Worm (Caenorhabditis elegans): Measurements from ENCODE around the gene str-250.

Gene str-250

ce11 chrV:13908916-13909176, 9.6 kb upstream of the str-250 start, which contains the start of gene C06B3.6:
Gene C06B3.6, minus strand, starts transcription at chrV:13908967.
- no peak for TF ChIP-seq daf-8 (GFP tag; IDR thresholded peaks at IDR 0.05)
- no peak for TF ChIP-seq ztf-7 (tag; optimal IDR thresholded peaks at IDR 0.05)
- no peak for TF ChIP-seq ceh-32 (tag; optimal IDR thresholded peaks at IDR 0.05; ENCODE audit: poor library complexity)
- TF ChIP-seq F26F4.8 (GFP tag; conservative IDR thresholded peaks at IDR 0.05): no peak
- no peak for TF ChIP-seq spr-3 (GFP tag; optimal IDR thresholded peaks at IDR 0.05)
- no peak for TF ChIP-seq fos-1 (tag; optimal IDR thresholded peaks at IDR 0.05)
- no peak for TF ChIP-seq nhr-237 (tag; optimal IDR thresholded peaks at IDR 0.05)
- no peak for TF ChIP-seq F37D6.2 (tag; optimal IDR thresholded peaks at IDR 0.05)
- TF ChIP-seq ces-1 (GFP tag; optimal IDR thresholded peaks at IDR 0.05): no peak
- TF ChIP-seq nhr-76 (tag; optimal IDR thresholded peaks at IDR 0.05): no peak
- no peak for TF ChIP-seq ztf-11 (tag; optimal IDR thresholded peaks at IDR 0.05)
- no peak for TF ChIP-seq dve-1 (tag; optimal IDR thresholded peaks at IDR 0.05; ENCODE audit: insufficient read depth)
- 0 out of 2 replicates have a peak, but pooled peaks have one; percentile 6 for TF ChIP-seq madf-9 (GFP tag; conservative IDR thresholded peaks at IDR 0.05)
- TF ChIP-seq ceh-28 (tag; optimal IDR thresholded peaks at IDR 0.05): no peak
- TF ChIP-seq tag-97 (GFP tag; IDR thresholded peaks at IDR 0.05): no peak
- TF ChIP-seq nhr-41 (GFP tag; IDR thresholded peaks at IDR 0.05): no peak
- TF ChIP-seq egl-27 (tag; optimal IDR thresholded peaks at IDR 0.05): no peak
- TF ChIP-seq daf-12 (tag; optimal IDR thresholded peaks at IDR 0.05): no peak
- TF ChIP-seq F10B5.3 (tag; optimal IDR thresholded peaks at IDR 0.05): no peak
- TF ChIP-seq lin-1 (GFP tag; IDR thresholded peaks at IDR 0.05): no peak
- TF ChIP-seq dmd-9 (GFP tag; IDR thresholded peaks at IDR 0.05): no peak
- peak; percentile 95 for TF ChIP-seq aha-1 (tag)
- TF ChIP-seq lin-39 (tag; optimal IDR thresholded peaks at IDR 0.05): no peak
- TF ChIP-seq dpl-1 (GFP tag; optimal IDR thresholded peaks at IDR 0.05): no peak
- no peak for TF ChIP-seq mdt-29 (GFP tag; IDR thresholded peaks at IDR 0.05)
- peak; percentile 64 for TF ChIP-seq ama-1 (optimal IDR thresholded peaks at IDR 0.05)
- no peak for TF ChIP-seq nhr-6 (tag; optimal IDR thresholded peaks at IDR 0.05)

DNA sequence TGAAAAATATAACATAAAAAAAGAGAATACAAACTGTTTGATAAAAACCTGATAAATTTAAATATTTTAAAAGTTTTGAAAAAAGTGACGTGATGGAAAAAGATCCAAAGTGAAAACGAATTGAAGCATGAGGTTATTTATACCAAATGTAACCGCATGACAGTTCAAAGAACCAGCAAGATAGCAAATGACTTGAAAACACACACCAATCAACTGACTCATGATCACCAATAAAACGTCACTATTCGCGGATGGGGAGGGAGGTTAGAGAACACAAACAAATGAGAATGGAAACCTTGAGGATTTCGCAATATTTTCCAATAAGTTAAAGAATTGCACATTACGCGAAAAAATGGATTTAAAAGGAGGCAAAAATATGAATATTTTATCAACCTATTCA, 9.0 kb upstream of the str-250 start, which contains the start of gene C06B3.7:
Gene C06B3.7 (plus strand): TSS at position 287 of the 400 bp plus-strand sequence.
- TF ChIP-seq madf-5 (GFP tag; IDR thresholded peaks at IDR 0.05) (no peak), hmg-1.1 (GFP tag; IDR thresholded peaks at IDR 0.05) (no peak), nhr-28 (tag; optimal IDR thresholded peaks at IDR 0.05) (peak; percentile 95), madf-9 (GFP tag; conservative IDR thresholded peaks at IDR 0.05) (no peak), nhr-48 (tag; optimal IDR thresholded peaks at IDR 0.05) (peak; percentile 75), D1046.2 (GFP tag; IDR thresholded peaks at IDR 0.05) (no peak), lim-7 (GFP tag; IDR thresholded peaks at IDR 0.05) (no peak), lin-15B (tag; optimal IDR thresholded peaks at IDR 0.05) (no peak), zag-1 (tag; optimal IDR thresholded peaks at IDR 0.05) (no peak), mdt-29 (GFP tag; IDR thresholded peaks at IDR 0.05) (peak; percentile 78), lin-29 (GFP tag; IDR thresholded peaks at IDR 0.05) (no peak), lir-3 (tag; optimal IDR thresholded peaks at IDR 0.05) (no peak), mdl-1 (tag; optimal IDR thresholded peaks at IDR 0.05) (peak; percentile 36 to 93), nhr-237 (tag; optimal IDR thresholded peaks at IDR 0.05) (no peak), nhr-10 (tag; optimal IDR thresholded peaks at IDR 0.05) (peak; percentile 78), jun-1 (tag; optimal IDR thresholded peaks at IDR 0.05) (no peak), ztf-11 (tag; optimal IDR thresholded peaks at IDR 0.05) (no peak), spr-3 (GFP tag; optimal IDR thresholded peaks at IDR 0.05) (no peak), saeg-2 (GFP tag; IDR thresholded peaks at IDR 0.05) (0 out of 2 replicates have a peak, but pooled peaks have one; percentile 10), zip-2 (tag; optimal IDR thresholded peaks at IDR 0.05) (peak; percentile 83), pha-4 (GFP tag; IDR thresholded peaks at IDR 0.05) (peak; percentile 30; the same call in 1 of the 2 replicates), pha-4 (tag; optimal IDR thresholded peaks at IDR 0.05) (peak; percentile 41), ceh-82 (tag; optimal IDR thresholded peaks at IDR 0.05) (no peak), nhr-42 (GFP tag; IDR thresholded peaks at IDR 0.05) (no peak), ZK546.5 (tag; optimal IDR thresholded peaks at IDR 0.05) (no peak), arid-1 (GFP tag; conservative IDR thresholded peaks at IDR 0.05) (no peak), dmd-6 (GFP tag; IDR thresholded peaks at IDR 0.05) (peak; percentile 95), F49E8.2 (tag; optimal IDR thresholded peaks at IDR 0.05; ENCODE audit: borderline replicate concordance) (no peak), ceh-20 (GFP tag; IDR thresholded peaks at IDR 0.05) (no peak), rbr-2 (tag; optimal IDR thresholded peaks at IDR 0.05) (no peak), mxl-3 (GFP tag; optimal IDR thresholded peaks at IDR 0.05) (peak; percentile 47), mep-1 (tag; optimal IDR thresholded peaks at IDR 0.05) (peak; percentile 90)
